Worm (Caenorhabditis elegans): Measurements from ENCODE around the gene F58A4.6.

F58A4.6 gene

ce11 chrIII:9565973-9566372, 48.3 kb upstream of the F58A4.6 start, which contains the start of gene C48B4.11 (continued):
- TF ChIP-seq madf-6 (GFP tag; IDR thresholded peaks at IDR 0.05) (peak; percentile 82), ztf-6 (GFP tag; IDR thresholded peaks at IDR 0.05) (no peak), ztf-22 (GFP tag; optimal IDR thresholded peaks at IDR 0.05) (no peak), Y95B8A.8 (GFP tag; IDR thresholded peaks at IDR 0.05) (no peak), Y67H2A.10 (GFP tag; conservative IDR thresholded peaks at IDR 0.05) (no peak), lin-54 (GFP tag; optimal IDR thresholded peaks at IDR 0.05) (no peak), pbrm-1 (GFP tag; IDR thresholded peaks at IDR 0.05) (no peak), xnd-1 (tag; optimal IDR thresholded peaks at IDR 0.05) (peak; percentile 68), F22D6.2 (tag; optimal IDR thresholded peaks at IDR 0.05) (no peak), gei-17 (GFP tag; optimal IDR thresholded peaks at IDR 0.05) (no peak), lsl-1 (GFP tag; optimal IDR thresholded peaks at IDR 0.05) (peak; percentile 93), egrh-3 (GFP tag; IDR thresholded peaks at IDR 0.05) (no peak), cebp-2 (GFP tag; IDR thresholded peaks at IDR 0.05) (no peak), ekl-4 (GFP tag; IDR thresholded peaks at IDR 0.05) (no peak), attf-5 (GFP tag; optimal IDR thresholded peaks at IDR 0.05) (no peak), tbp1 (GFP tag; optimal IDR thresholded peaks at IDR 0.05) (no peak), F33H1.4 (GFP tag; IDR thresholded peaks at IDR 0.05) (peak; percentile 87), akir-1 (GFP tag; optimal IDR thresholded peaks at IDR 0.05) (no peak), rcor-1 (GFP tag; IDR thresholded peaks at IDR 0.05) (no peak), madf-8 (GFP tag; conservative IDR thresholded peaks at IDR 0.05) (peak; percentile 61), dox-1 (GFP tag; IDR thresholded peaks at IDR 0.05) (0 out of 2 replicates have a peak, but pooled peaks have one; percentile 20), him-1 (tag; optimal IDR thresholded peaks at IDR 0.05) (peak; percentile 48), fkh-3 (tag; optimal IDR thresholded peaks at IDR 0.05) (no peak), tbx-9 (tag; optimal IDR thresholded peaks at IDR 0.05; ENCODE audit: borderline replicate concordance) (no peak), B0336.3 (GFP tag; IDR thresholded peaks at IDR 0.05) (no peak), B0019.2 (GFP tag; conservative IDR thresholded peaks at IDR 0.05) (no peak), bed-1 (GFP tag; IDR thresholded peaks at IDR 0.05) (no peak), tlf-1 (GFP tag; optimal IDR thresholded peaks at IDR 0.05) (no peak), C06A6.2 (GFP tag; conservative IDR thresholded peaks at IDR 0.05) (no peak), ceh-27 (GFP tag; optimal IDR thresholded peaks at IDR 0.05) (no peak), ceh-91 (GFP tag; IDR thresholded peaks at IDR 0.05) (no peak), attf-6 (GFP tag; IDR thresholded peaks at IDR 0.05) (no peak), B0035.1 (tag; optimal IDR thresholded peaks at IDR 0.05) (no peak), ceh-100 (GFP tag; IDR thresholded peaks at IDR 0.05) (no peak), F49E8.2 (tag; optimal IDR thresholded peaks at IDR 0.05; ENCODE audit: insufficient read depth) (peak; percentile 25), unc-62 (GFP tag; optimal IDR thresholded peaks at IDR 0.05) (no peak), K11D2.4 (GFP tag; IDR thresholded peaks at IDR 0.05) (no peak)

ce11 chrIII:9568451-9568850, 45.8 kb upstream of the F58A4.6 start, which contains the start of gene C48B4.13:
Gene C48B4.13, plus strand, starts transcription at chrIII:9568751.
- TF ChIP-seq mes-4 (tag; optimal IDR thresholded peaks at IDR 0.05) (no peak), unc-130 (GFP tag; optimal IDR thresholded peaks at IDR 0.05) (no peak), him-1 (tag; optimal IDR thresholded peaks at IDR 0.05) (no peak), Y79H2A.3 (GFP tag; conservative IDR thresholded peaks at IDR 0.05) (no peak), ceh-100 (GFP tag; IDR thresholded peaks at IDR 0.05) (no peak), hlh-26 (GFP tag; conservative IDR thresholded peaks at IDR 0.05) (no peak), ama-1 (optimal IDR thresholded peaks at IDR 0.05) (no peak), ama-1 (GFP tag; optimal IDR thresholded peaks at IDR 0.05) (no peak), lir-1 (GFP tag; conservative IDR thresholded peaks at IDR 0.05) (no peak), F23B12.7 (tag; optimal IDR thresholded peaks at IDR 0.05; ENCODE audit: insufficient read depth) (no peak), snpc-1.3 (tag; optimal IDR thresholded peaks at IDR 0.05; ENCODE audit: insufficient read depth) (no peak)

All from whole organism, young adult.